Comparison of ENCODE assay signal across 4 worm cellular contexts in the genomic region with DNA sequence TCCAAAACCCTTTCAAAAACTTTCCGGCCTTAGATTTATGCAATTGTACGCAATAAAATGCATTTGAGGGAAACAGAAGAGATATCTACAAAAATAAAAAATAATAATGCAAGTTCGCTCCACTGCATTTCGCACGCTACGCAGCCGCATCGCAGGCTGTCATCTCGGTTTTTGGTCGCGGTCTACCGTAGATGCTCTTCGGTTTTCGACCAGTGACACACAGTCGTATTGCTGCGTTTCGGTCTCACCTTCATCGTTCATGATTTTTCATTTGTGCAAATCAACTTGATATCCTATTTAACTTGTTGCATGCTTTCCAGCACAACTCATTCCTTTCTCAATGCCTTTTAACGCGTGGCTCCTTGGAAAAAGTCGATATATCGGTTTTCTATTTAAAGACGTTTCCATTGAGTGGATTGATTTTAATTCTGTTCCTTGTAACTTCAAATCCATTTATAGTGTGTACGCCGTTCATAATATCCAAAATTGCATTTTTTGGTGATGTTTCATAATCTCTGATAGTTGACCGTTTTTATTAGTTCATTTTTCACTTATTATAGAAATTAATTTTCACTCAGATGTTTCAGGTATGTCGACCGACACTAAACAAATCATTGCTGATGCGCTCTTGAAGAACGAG.
A peak's percentile ranks its signal among the peaks of the same experiment; 100 is the strongest.
TF ChIP-seq lines count a peak whose summit lies in the region.

A gene (plus strand): TSS at position 590 of the 640 bp plus-strand sequence.

TF ChIP-seq in whole organism, L2 larva, 48 proteins besides CTCF, POLR2A, EP300 and RAD21 (continues in another document):
- TF ChIP-seq sma-3 (GFP tag; optimal IDR thresholded peaks at IDR 0.05; lab: Kevin White, UChicago) (peak; percentile 83), unc-39 (tag; optimal IDR thresholded peaks at IDR 0.05; lab: Kevin White, UChicago) (no peak), mdl-1 (tag; optimal IDR thresholded peaks at IDR 0.05; lab: Kevin White, UChicago) (peak in 1 of 2 experiments; percentile 41), nhr-25 (tag; optimal IDR thresholded peaks at IDR 0.05; lab: Kevin White, UChicago) (peak; percentile 75), blmp-1 (tag; optimal IDR thresholded peaks at IDR 0.05; lab: Kevin White, UChicago; ENCODE audit: insufficient read depth) (peak; percentile 56), nhr-77 (tag; optimal IDR thresholded peaks at IDR 0.05; lab: Kevin White, UChicago) (no peak), nhr-10 (tag; optimal IDR thresholded peaks at IDR 0.05; lab: Kevin White, UChicago) (no peak), zag-1 (tag; optimal IDR thresholded peaks at IDR 0.05; lab: Kevin White, UChicago) (peak; percentile 69), ama-1 (optimal IDR thresholded peaks at IDR 0.05; lab: Kevin White, UChicago) (peak; percentile 78), ceh-16 (tag; optimal IDR thresholded peaks at IDR 0.05; lab: Kevin White, UChicago) (no peak), mbf-1 (tag; optimal IDR thresholded peaks at IDR 0.05; lab: Kevin White, UChicago) (no peak), nhr-23 (tag; optimal IDR thresholded peaks at IDR 0.05; lab: Kevin White, UChicago) (no peak), sma-9 (GFP tag; optimal IDR thresholded peaks at IDR 0.05; lab: Kevin White, UChicago) (peak; percentile 40), sma-9 (tag; optimal IDR thresholded peaks at IDR 0.05; lab: Kevin White, UChicago) (no peak), lsy-2 (tag; optimal IDR thresholded peaks at IDR 0.05; lab: Kevin White, UChicago) (peak; percentile 78 to 94), elt-3 (tag; optimal IDR thresholded peaks at IDR 0.05; lab: Kevin White, UChicago) (no peak), ceh-82 (tag; optimal IDR thresholded peaks at IDR 0.05; lab: Kevin White, UChicago) (peak; percentile 55), peb-1 (tag; optimal IDR thresholded peaks at IDR 0.05; lab: Kevin White, UChicago) (no peak), egl-27 (tag; optimal IDR thresholded peaks at IDR 0.05; lab: Kevin White, UChicago) (peak; percentile 46), gmeb-1 (tag; optimal IDR thresholded peaks at IDR 0.05; lab: Kevin White, UChicago) (peak; percentile 79), ztf-4 (tag; optimal IDR thresholded peaks at IDR 0.05; lab: Kevin White, UChicago) (peak; percentile 65)

TF ChIP-seq in whole organism, L4 larva, 104 proteins besides CTCF, POLR2A, EP300 and RAD21 (continues in another document):
- TF ChIP-seq lsy-2 (tag; optimal IDR thresholded peaks at IDR 0.05; lab: Kevin White, UChicago) (peak; percentile 91 to 96), lin-38 (GFP tag; IDR thresholded peaks at IDR 0.05; lab: Robert Waterston, UW) (peak; percentile 97), lin-1 (GFP tag; IDR thresholded peaks at IDR 0.05; lab: Robert Waterston, UW) (peak; percentile 80), madf-9 (GFP tag; conservative IDR thresholded peaks at IDR 0.05; lab: Robert Waterston, UW) (peak; percentile 69; the same call in 1 of the 2 replicates), daf-16 (GFP tag; optimal IDR thresholded peaks at IDR 0.05; lab: Kevin White, UChicago) (no peak), daf-16 (tag; optimal IDR thresholded peaks at IDR 0.05; lab: Kevin White, UChicago) (peak; percentile 60), nhr-10 (tag; optimal IDR thresholded peaks at IDR 0.05; lab: Kevin White, UChicago) (peak; percentile 78), mdt-29 (GFP tag; IDR thresholded peaks at IDR 0.05; lab: Robert Waterston, UW) (peak; percentile 71; the same call in 1 of the 2 replicates), mxl-2 (GFP tag; conservative IDR thresholded peaks at IDR 0.05; lab: Robert Waterston, UW) (no peak), hlh-30 (tag; optimal IDR thresholded peaks at IDR 0.05; lab: Kevin White, UChicago; ENCODE audit: insufficient read depth) (peak; percentile 70), jun-1 (tag; optimal IDR thresholded peaks at IDR 0.05; lab: Kevin White, UChicago) (peak; percentile 71), F49E8.2 (tag; optimal IDR thresholded peaks at IDR 0.05; lab: Kevin White, UChicago; ENCODE audit: borderline replicate concordance) (no peak), nhr-102 (tag; optimal IDR thresholded peaks at IDR 0.05; lab: Kevin White, UChicago) (peak; percentile 63), hif-1 (tag; optimal IDR thresholded peaks at IDR 0.05; lab: Kevin White, UChicago) (peak in 1 of 2 experiments; percentile 58), ZK337.2 (GFP tag; IDR thresholded peaks at IDR 0.05; lab: Robert Waterston, UW) (no peak), ztf-7 (tag; optimal IDR thresholded peaks at IDR 0.05; lab: Kevin White, UChicago) (peak; percentile 22), ceh-28 (tag; optimal IDR thresholded peaks at IDR 0.05; lab: Kevin White, UChicago) (no peak), nhr-25 (tag; optimal IDR thresholded peaks at IDR 0.05; lab: Kevin White, UChicago; ENCODE audit: borderline replicate concordance, insufficient read depth) (peak; percentile 66), arid-1 (GFP tag; conservative IDR thresholded peaks at IDR 0.05; lab: Robert Waterston, UW) (peak; percentile 44), hmg-1.1 (GFP tag; IDR thresholded peaks at IDR 0.05; lab: Robert Waterston, UW) (peak; percentile 77)

TF ChIP-seq in whole organism, late embryonic, 69 proteins besides CTCF, POLR2A, EP300 and RAD21 (continues in another document):
- TF ChIP-seq ahr-1 (tag; optimal IDR thresholded peaks at IDR 0.05; lab: Kevin White, UChicago) (no peak), tbx-7 (tag; optimal IDR thresholded peaks at IDR 0.05; lab: Kevin White, UChicago) (no peak), ceh-48 (tag; optimal IDR thresholded peaks at IDR 0.05; lab: Kevin White, UChicago) (peak; percentile 47), unc-42 (tag; optimal IDR thresholded peaks at IDR 0.05; lab: Kevin White, UChicago) (peak; percentile 44), unc-55 (GFP tag; optimal IDR thresholded peaks at IDR 0.05; lab: Kevin White, UChicago) (no peak), fkh-6 (tag; optimal IDR thresholded peaks at IDR 0.05; lab: Kevin White, UChicago) (no peak), C38D4.7 (GFP tag; optimal IDR thresholded peaks at IDR 0.05; lab: Kevin White, UChicago) (no peak), pros-1 (tag; optimal IDR thresholded peaks at IDR 0.05; lab: Kevin White, UChicago) (no peak), ceh-14 (tag; optimal IDR thresholded peaks at IDR 0.05; lab: Kevin White, UChicago) (no peak), dve-1 (tag; optimal IDR thresholded peaks at IDR 0.05; lab: Kevin White, UChicago) (peak; percentile 58), ceh-18 (tag; optimal IDR thresholded peaks at IDR 0.05; lab: Kevin White, UChicago) (peak; percentile 52), pax-1 (tag; optimal IDR thresholded peaks at IDR 0.05; lab: Kevin White, UChicago) (no peak), ama-1 (optimal IDR thresholded peaks at IDR 0.05; lab: Kevin White, UChicago) (peak; percentile 24), elt-2 (tag; optimal IDR thresholded peaks at IDR 0.05; lab: Kevin White, UChicago) (peak; percentile 39), nhr-232 (tag; optimal IDR thresholded peaks at IDR 0.05; lab: Kevin White, UChicago) (no peak), K09A11.1 (tag; optimal IDR thresholded peaks at IDR 0.05; lab: Kevin White, UChicago; ENCODE audit: insufficient read depth) (peak; percentile 15), lim-6 (tag; optimal IDR thresholded peaks at IDR 0.05; lab: Kevin White, UChicago) (no peak), odd-2 (tag; optimal IDR thresholded peaks at IDR 0.05; lab: Kevin White, UChicago) (no peak), ttx-3 (tag; optimal IDR thresholded peaks at IDR 0.05; lab: Kevin White, UChicago) (peak; percentile 2), sdc-2 (tag; optimal IDR thresholded peaks at IDR 0.05; lab: Kevin White, UChicago) (no peak), che-1 (tag; optimal IDR thresholded peaks at IDR 0.05; lab: Kevin White, UChicago) (no peak), lin-11 (tag; optimal IDR thresholded peaks at IDR 0.05; lab: Kevin White, UChicago) (no peak), tbx-2 (tag; optimal IDR thresholded peaks at IDR 0.05; lab: Kevin White, UChicago) (peak; percentile 65)

TF ChIP-seq in whole organism, mixed stage, embryonic, 35 proteins besides CTCF, POLR2A, EP300 and RAD21:
- peak; percentile 32 for TF ChIP-seq hlh-1 (tag; optimal IDR thresholded peaks at IDR 0.05; lab: Kevin White, UChicago)
- TF ChIP-seq ceh-83 (GFP tag; optimal IDR thresholded peaks at IDR 0.05; lab: Kevin White, UChicago), result no peak
- TF ChIP-seq unc-120 (tag; optimal IDR thresholded peaks at IDR 0.05; lab: Kevin White, UChicago; ENCODE audit: poor library complexity, severe bottlenecking), result peak; percentile 82
- TF ChIP-seq unc-39 (tag; optimal IDR thresholded peaks at IDR 0.05; lab: Kevin White, UChicago), result no peak
- peak; percentile 17 for TF ChIP-seq drap-1 (GFP tag; optimal IDR thresholded peaks at IDR 0.05; lab: Kevin White, UChicago)
- peak; percentile 89 for TF ChIP-seq pha-4 (tag; optimal IDR thresholded peaks at IDR 0.05; lab: Kevin White, UChicago)
- peak; percentile 60 for TF ChIP-seq unc-62 (GFP tag; optimal IDR thresholded peaks at IDR 0.05; lab: Kevin White, UChicago)
- no peak for TF ChIP-seq nhr-2 (tag; optimal IDR thresholded peaks at IDR 0.05; lab: Kevin White, UChicago)
- peak; percentile 94 for TF ChIP-seq mep-1 (tag; optimal IDR thresholded peaks at IDR 0.05; lab: Kevin White, UChicago)
- TF ChIP-seq lin-13 (tag; optimal IDR thresholded peaks at IDR 0.05; lab: Kevin White, UChicago), result peak; percentile 85
- TF ChIP-seq blmp-1 (tag; optimal IDR thresholded peaks at IDR 0.05; lab: Kevin White, UChicago), result no peak
- TF ChIP-seq cnd-1 (tag; optimal IDR thresholded peaks at IDR 0.05; lab: Kevin White, UChicago), result no peak
- no peak for TF ChIP-seq nhr-12 (tag; optimal IDR thresholded peaks at IDR 0.05; lab: Kevin White, UChicago)
- peak; percentile 86 for TF ChIP-seq ceh-39 (tag; optimal IDR thresholded peaks at IDR 0.05; lab: Kevin White, UChicago)
- TF ChIP-seq snpc-4 (tag; optimal IDR thresholded peaks at IDR 0.05; lab: Kevin White, UChicago), result no peak
- no peak for TF ChIP-seq tbx-8 (GFP tag; optimal IDR thresholded peaks at IDR 0.05; lab: Kevin White, UChicago)
- peak; percentile 45 for TF ChIP-seq ces-1 (GFP tag; optimal IDR thresholded peaks at IDR 0.05; lab: Kevin White, UChicago)
- no peak for TF ChIP-seq mab-5 (tag; optimal IDR thresholded peaks at IDR 0.05; lab: Kevin White, UChicago)
- TF ChIP-seq ztf-11 (tag; optimal IDR thresholded peaks at IDR 0.05; lab: Kevin White, UChicago), result no peak
- TF ChIP-seq lsy-2 (tag; optimal IDR thresholded peaks at IDR 0.05; lab: Kevin White, UChicago), result peak; percentile 91
- TF ChIP-seq nhr-237 (tag; optimal IDR thresholded peaks at IDR 0.05; lab: Kevin White, UChicago), result peak; percentile 81
- no peak for TF ChIP-seq nhr-76 (tag; optimal IDR thresholded peaks at IDR 0.05; lab: Kevin White, UChicago)
- TF ChIP-seq M03D4.4 (tag; optimal IDR thresholded peaks at IDR 0.05; lab: Kevin White, UChicago), result peak; percentile 34
- TF ChIP-seq bed-3 (GFP tag; optimal IDR thresholded peaks at IDR 0.05; lab: Kevin White, UChicago), result no peak
- TF ChIP-seq flh-1 (GFP tag; optimal IDR thresholded peaks at IDR 0.05; lab: Kevin White, UChicago), result no peak
- no peak for TF ChIP-seq elt-1 (tag; optimal IDR thresholded peaks at IDR 0.05; lab: Kevin White, UChicago; ENCODE audit: borderline replicate concordance, insufficient read depth)
